Worm (Caenorhabditis elegans) whole organism, dauer: ENCODE results near the gene rab-14.

Experiments used
- unc-62 ChIP-seq: sonication (generic microtip); optimal IDR thresholded peaks from 2 replicates; lab custom pipeline; 2017; ENCODE audit warnings: missing biosample characterization, missing genetic modification reagents, missing genetic modification characterization

The rab-14 gene

DNA sequence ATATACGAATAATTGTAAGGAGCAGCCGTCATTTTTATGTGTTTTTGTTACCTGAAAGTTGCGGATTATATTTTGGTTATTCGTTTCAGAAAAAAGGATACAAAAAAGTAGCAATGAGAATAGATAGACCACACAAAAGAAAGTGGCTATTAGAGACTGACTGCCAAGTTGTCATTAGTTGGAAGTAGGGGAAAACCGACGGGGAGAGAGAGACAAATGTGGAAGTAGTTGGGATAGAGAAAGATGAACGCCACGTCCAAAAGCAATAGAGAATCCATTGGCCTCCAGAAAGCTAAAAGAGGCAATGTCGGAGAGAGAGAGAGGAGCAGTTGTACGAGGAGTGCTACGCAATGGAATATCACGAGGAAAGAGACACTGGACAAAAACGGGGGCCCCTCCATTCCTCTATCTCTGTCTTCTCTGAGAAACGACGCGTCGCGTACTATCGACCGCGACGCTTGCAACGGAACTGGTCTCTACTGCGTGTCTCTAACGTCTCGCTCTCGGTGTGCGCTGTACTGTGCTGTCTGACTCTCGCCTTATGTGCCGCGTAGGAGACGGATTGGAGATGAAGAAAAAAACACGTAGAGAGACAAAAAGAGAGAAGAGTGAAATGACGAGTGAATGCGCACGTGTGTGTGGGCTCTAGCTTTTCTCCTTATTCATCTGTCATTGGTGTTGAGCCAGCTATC is at the start of gene rab-14:
Gene rab-14 (minus strand): TSS at position 51 of the 692 bp plus-strand sequence.
- no peak for TF ChIP-seq unc-62

DNA sequence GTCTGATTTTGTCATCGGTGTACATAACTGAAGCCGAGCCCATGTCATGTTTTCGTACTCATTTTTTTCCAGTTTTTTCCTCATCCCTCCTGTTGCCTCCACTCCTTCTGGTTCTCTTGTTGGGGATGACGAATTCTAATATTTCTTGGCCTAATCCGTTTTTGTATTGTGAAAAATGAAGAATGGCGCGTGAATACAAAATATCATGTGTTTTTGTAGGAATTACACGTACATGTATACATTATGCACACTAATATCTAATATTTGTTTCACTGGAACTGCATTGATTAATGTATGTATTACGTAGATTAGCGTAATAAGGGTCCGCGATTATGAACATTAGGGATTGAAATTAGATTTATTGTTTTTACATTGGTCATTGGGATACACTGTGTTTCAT is 49.2 kb upstream of the rab-14 start:
- TF ChIP-seq unc-62, result no peak

- TF ChIP-seq unc-62, result no peak
These were observed 48.5 kb upstream of the rab-14 start for ce11 chrX:15654969-15655368.

ce11 chrX:15653196-15653595 is 46.8 kb upstream of the rab-14 start:
- TF ChIP-seq unc-62, result no peak

ce11 chrX:15650919-15651420 is 44.5 kb upstream of the rab-14 start, which contains the start of gene F59D12.3:
F59D12.3 (minus strand) TSS chrX:15650969.
- no peak for TF ChIP-seq unc-62

- no peak for TF ChIP-seq unc-62
These were observed 44.0 kb upstream of the rab-14 start for ce11 chrX:15650428-15650827.

ce11 chrX:15647276-15647675 is 40.8 kb upstream of the rab-14 start, which contains the start of gene F59D12.5:
F59D12.5 (minus strand) TSS chrX:15647369.
- TF ChIP-seq unc-62, result no peak

DNA sequence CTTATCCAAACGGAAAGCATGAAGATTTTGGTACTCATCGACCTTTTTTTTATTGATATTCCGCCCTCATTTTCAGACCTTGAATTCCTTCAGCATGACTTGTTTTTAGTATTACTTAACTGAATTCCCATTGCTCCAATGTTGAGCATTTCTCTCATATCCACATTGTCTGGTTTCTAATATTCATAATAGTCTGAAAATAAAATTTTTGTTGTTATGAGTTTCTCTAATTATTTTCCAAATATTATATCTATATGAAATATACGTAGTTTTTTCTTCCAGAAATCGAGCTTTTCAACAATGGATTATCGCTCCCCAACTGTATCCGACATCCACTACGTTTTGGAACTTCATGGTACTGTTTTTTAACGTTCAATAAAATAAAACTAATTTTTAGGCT is 36.2 kb upstream of the rab-14 start, which contains the start of gene H08J19.1:
Gene H08J19.1 (plus strand): TSS at position 301 of the 400 bp plus-strand sequence.
- no peak for TF ChIP-seq unc-62

DNA sequence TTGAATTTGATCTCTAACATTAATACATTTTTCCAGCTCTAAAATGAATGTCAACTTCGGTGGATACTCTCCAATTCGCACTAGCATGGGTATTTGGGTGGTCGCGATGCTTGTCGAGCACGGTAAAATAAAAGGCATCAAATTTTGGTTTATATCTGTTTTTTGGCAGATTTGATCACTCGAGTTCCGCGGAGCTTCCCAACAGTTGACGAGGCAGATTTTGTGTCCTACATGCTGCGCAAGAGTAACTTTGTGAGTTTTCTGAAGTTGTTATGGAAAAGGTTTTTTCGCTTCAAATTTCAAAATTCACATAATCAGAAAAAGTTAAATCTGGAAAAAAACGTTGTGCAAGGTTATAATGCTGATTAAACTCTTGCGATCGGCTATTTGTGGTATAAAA is 34.9 kb upstream of the rab-14 start:
- TF ChIP-seq unc-62, result no peak

- no peak for TF ChIP-seq unc-62
These were observed 34.2 kb upstream of the rab-14 start, which contains the start of gene K09E9.7 for ce11 chrX:15640603-15641002. K09E9.7 (plus strand) TSS chrX:15640903.

DNA sequence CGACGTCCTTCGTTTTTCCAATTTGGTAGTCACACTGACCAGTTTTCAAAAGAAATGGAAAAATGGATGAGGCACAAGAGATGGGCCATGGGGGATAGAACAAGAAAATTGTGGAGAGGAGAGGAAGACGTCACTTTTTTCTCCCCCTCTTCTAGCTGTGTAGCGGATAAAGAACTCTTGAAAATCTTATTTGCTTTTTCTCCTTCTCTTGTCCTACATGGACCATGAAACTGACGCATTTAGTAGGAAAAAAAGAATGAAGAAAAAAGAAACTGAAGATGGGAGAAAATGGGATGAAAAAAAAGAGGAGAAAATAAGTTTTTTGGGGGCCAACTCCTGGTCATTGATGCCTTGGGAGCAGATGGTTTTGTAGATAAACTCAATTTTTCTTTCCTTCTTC is 27.5 kb upstream of the rab-14 start:
- TF ChIP-seq unc-62, result no peak

DNA sequence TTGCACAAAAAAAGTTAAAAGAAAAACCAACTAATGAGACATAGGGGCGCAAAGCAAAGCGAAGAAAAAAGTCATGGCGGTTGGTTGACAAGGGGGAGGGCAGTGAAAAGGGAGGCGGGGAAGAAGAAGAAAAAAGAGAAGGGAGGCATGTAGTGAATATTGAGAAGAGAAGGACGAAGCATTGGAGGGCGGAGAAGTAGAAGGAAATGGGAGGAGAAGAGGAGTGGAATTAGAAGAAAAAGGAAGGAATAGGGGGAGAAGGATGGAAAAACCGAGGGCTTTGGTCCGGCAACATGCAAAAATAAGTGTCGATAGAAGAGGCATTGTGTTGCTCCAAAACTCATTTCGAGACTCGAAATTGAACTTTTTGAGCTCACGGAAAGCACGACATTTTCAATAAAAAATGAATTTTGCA is 24.4 kb upstream of the rab-14 start:
- TF ChIP-seq unc-62, result no peak

DNA sequence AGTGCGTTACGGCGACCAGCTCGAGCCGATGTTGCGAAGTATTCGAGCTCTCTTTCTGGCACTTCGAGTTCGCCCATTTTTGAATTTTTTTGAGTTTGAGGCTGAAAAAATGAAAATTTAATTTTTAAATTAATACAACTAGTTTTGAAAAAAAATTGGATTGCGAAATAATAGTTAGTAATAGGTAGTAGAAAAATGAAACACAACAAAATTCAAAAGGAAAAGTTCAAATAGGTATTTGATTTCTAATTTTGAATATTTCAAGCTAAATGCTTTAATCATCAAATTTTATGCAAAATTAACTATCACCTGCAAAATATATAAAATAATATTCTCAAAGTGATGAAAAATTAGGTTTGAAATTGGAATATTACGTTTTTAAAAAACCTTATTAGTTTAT is 23.9 kb upstream of the rab-14 start, which contains the start of gene K09E9.4:
Gene K09E9.4 (minus strand): TSS at position 101 of the 400 bp plus-strand sequence.
- TF ChIP-seq unc-62, result no peak

DNA sequence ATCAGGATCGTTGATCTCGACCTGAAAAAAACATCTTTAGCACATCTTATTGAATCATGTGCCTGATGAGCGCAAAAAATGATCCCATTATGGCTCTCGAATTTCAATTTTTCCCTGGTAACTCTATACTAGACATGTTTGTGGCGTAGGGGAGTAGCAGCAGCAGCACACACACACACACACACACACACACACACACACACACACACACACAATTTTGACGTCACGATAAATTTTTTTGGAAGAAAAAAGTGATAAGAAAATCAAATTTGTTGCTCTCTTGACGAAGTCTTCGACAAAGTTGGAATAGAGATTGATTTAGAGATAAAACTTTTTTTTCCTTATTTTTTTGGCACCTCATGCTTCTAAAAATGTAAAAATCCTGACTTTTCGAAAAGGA is 23.2 kb upstream of the rab-14 start:
- TF ChIP-seq unc-62, result no peak

ce11 chrX:15628945-15629344 is 22.5 kb upstream of the rab-14 start:
- no peak for TF ChIP-seq unc-62

ce11 chrX:15627814-15628213 is 21.4 kb upstream of the rab-14 start:
- no peak for TF ChIP-seq unc-62

- no peak for TF ChIP-seq unc-62
These were observed 19.9 kb upstream of the rab-14 start for ce11 chrX:15626119-15626850.

ce11 chrX:15622041-15622440 is 15.6 kb upstream of the rab-14 start:
- no peak for TF ChIP-seq unc-62
